Fruit fly (Drosophila melanogaster): Measurements from ENCODE around the gene cmpy.
A peak's percentile ranks its signal among the peaks of the same experiment; 100 is the strongest.

Gene cmpy

DNA sequence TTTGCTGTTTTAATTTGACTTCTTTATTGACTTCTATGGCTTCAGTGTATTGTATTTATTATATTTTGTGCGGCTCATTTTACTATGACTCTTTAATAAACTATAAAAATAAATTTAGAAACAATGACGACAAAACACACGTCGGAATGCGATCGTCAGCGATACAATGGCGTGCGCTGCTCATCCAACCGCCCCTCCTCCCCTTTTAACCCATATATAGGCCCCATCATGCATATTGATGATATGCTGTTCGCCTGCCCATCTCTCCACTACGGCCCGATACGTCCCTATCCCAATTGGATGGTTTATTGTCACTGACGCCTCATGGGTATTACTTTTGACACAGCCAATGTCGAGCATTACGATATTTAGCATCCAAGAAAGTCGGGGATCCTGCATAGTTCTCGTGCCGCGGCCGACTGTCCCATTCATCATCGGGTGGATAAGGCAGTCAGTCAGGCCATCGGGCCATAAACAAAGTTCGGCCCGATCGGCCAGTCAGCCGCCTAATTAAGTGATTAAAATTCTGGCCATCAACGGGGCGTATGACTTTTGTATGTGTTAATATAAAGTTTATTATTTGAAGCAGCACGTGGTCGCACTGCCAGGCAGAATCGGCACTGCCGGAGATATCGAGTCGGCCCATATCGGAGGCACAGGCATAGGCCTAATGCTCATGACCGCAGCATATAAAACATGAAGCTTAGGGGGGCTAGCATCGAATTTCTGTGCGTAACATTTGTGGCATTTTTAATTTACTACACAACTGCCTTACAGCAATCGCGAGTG lies 27.9 kb downstream of the cmpy start (continued):
- TF ChIP-seq bsh (GFP tag; optimal IDR thresholded peaks at IDR 0.05) (no peak), Hand (GFP tag; optimal IDR thresholded peaks at IDR 0.05) (no peak), Ets65A (GFP tag) (peak; percentile 33), Side (GFP tag; optimal IDR thresholded peaks at IDR 0.05) (no peak), pnt (GFP tag; optimal IDR thresholded peaks at IDR 0.05) (no peak)

DNA sequence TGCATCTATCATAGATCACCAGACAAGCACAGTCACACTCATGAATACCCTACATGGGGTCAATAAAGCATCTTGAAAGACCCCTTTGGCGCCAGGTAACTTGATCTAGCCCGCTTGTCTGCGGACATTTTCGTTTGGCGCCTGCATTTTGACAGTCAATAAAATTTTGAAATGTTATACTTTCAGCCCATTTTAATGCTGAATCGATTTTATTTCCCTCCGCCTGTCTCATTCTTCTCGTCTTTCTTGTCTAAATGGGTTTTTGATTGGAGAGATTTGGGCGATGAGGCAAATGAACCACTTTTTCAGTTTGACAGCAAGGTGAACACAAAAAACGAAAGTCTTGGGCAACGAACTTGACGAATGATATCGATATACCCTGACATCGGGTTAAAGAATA lies 28.9 kb downstream of the cmpy start:
- peak; percentile 78 for TF ChIP-seq Blimp-1 (GFP tag; optimal IDR thresholded peaks at IDR 0.05)
- peak; percentile 50 for TF ChIP-seq abd-A (tag; optimal IDR thresholded peaks at IDR 0.05)
- no peak for TF ChIP-seq YL-1 (GFP tag; optimal IDR thresholded peaks at IDR 0.05)
- TF ChIP-seq kni (GFP tag; optimal IDR thresholded peaks at IDR 0.05): peak; percentile 95

DNA sequence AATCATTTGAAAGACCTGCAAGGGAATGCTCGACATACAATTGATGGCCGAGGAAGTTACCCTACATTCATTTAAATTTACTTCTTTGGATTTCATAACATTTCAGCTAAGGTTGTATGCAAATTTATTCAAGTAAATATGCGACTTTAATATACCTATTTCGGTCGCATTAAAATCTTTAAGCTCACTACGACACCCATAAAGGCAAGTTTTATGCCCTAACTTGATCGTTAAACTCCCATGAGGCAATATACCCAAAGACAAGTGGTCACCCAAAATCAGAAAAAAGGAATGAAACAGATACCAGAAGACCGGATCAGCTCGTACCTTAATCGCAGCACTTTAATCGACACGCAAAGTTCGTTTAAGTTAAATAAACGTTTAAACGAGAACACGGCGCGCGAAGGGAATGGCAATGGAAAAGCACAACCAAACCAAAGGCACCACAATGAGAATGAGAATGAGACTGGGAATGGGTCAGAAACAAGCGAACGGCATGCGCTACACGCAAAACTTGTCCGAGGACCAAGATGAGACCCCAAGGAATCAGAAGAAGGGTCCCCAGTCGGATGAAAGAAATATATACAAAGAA lies 30.7 kb downstream of the cmpy start:
- TF ChIP-seq nom (GFP tag; optimal IDR thresholded peaks at IDR 0.05) (peak; percentile 5), CG13296 (GFP tag; optimal IDR thresholded peaks at IDR 0.05) (no peak)

DNA sequence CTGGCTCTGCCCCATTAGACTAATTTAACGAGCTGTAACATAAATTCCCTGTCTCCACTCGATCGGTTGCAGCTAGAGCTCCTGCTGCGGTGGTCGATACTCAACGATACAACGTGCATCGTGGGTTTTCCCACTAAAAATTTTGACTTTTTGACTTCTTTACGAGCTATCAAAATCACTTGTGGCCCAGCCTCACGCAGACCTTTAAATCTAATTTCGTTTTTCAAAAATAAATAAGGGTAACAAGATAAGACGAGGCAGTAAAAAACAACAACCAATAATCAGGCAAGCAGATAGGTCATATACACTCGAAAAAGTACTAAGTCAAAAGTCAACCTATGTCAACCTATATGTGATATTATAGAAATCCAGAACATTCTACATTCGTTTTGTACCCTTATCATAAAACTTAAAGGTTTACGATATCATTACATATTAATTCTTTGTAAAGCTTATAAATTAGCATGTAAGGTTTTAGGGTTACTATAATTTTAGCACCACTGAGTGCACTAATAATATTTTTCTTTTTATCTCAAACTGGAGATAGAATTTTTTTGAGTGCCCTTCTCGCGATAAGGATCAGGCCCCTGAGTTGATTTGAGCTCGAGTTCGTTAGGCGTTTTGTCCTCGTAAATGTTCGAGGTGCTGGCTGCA lies 31.7 kb downstream of the cmpy start:
- no peak for TF ChIP-seq scrt (GFP tag; optimal IDR thresholded peaks at IDR 0.05)
- TF ChIP-seq CG1603 (tag; optimal IDR thresholded peaks at IDR 0.05): no peak
- TF ChIP-seq CG11560 (tag; IDR thresholded peaks at IDR 0.05): no peak
- no peak for TF ChIP-seq CG10366 (GFP tag; IDR thresholded peaks at IDR 0.05)
- no peak for TF ChIP-seq usp (GFP tag; optimal IDR thresholded peaks at IDR 0.05)
- no peak for TF ChIP-seq sr (GFP tag; IDR thresholded peaks at IDR 0.05)
- TF ChIP-seq kni (GFP tag; optimal IDR thresholded peaks at IDR 0.05): peak; percentile 83
- TF ChIP-seq exex (tag; optimal IDR thresholded peaks at IDR 0.05): no peak
- TF ChIP-seq phol (tag; optimal IDR thresholded peaks at IDR 0.05): peak; percentile 21
- TF ChIP-seq Elba2 (GFP tag; optimal IDR thresholded peaks at IDR 0.05): no peak
- TF ChIP-seq tll (GFP tag; optimal IDR thresholded peaks at IDR 0.05): peak in 1 of 2 experiments; percentile 62
- no peak for TF ChIP-seq Gsc (GFP tag; IDR thresholded peaks at IDR 0.05)
- TF ChIP-seq Neu2 (GFP tag; optimal IDR thresholded peaks at IDR 0.05; ENCODE audit: borderline replicate concordance): no peak
- TF ChIP-seq CG17829 (tag; optimal IDR thresholded peaks at IDR 0.05): peak; percentile 45
- TF ChIP-seq bowl (GFP tag; IDR thresholded peaks at IDR 0.05): no peak
- TF ChIP-seq Ets65A (GFP tag): no peak
- no peak for TF ChIP-seq CG6272 (GFP tag; IDR thresholded peaks at IDR 0.05)
- TF ChIP-seq gem (tag; optimal IDR thresholded peaks at IDR 0.05): peak; percentile 45
- TF ChIP-seq HLHmδ (GFP tag; optimal IDR thresholded peaks at IDR 0.05): no peak
- TF ChIP-seq dmrt11E (tag; optimal IDR thresholded peaks at IDR 0.05): peak; percentile 77
- TF ChIP-seq CG17361 (GFP tag; IDR thresholded peaks at IDR 0.05): 0 out of 3 replicates have a peak, but pooled peaks have one; percentile 35
- TF ChIP-seq nom (GFP tag; optimal IDR thresholded peaks at IDR 0.05): no peak
- TF ChIP-seq CG12769 (tag; optimal IDR thresholded peaks at IDR 0.05): no peak
- TF ChIP-seq Atf6 (GFP tag; IDR thresholded peaks at IDR 0.05): no peak
- peak; percentile 64 for TF ChIP-seq CG2712 (tag; optimal IDR thresholded peaks at IDR 0.05)
- TF ChIP-seq slou (GFP tag; optimal IDR thresholded peaks at IDR 0.05): no peak
- TF ChIP-seq pros (GFP tag; optimal IDR thresholded peaks at IDR 0.05): no peak
- TF ChIP-seq Mad (GFP tag; optimal IDR thresholded peaks at IDR 0.05): no peak
- no peak for TF ChIP-seq CG7745 (tag; optimal IDR thresholded peaks at IDR 0.05)
- no peak for TF ChIP-seq CTCF (GFP tag; optimal IDR thresholded peaks at IDR 0.05)
- TF ChIP-seq CG10543 (GFP tag; optimal IDR thresholded peaks at IDR 0.05): no peak
- TF ChIP-seq CG31441 (GFP tag; IDR thresholded peaks at IDR 0.05): 0 out of 2 replicates have a peak, but pooled peaks have one; percentile 9
- peak; percentile 30 for TF ChIP-seq zen (tag; optimal IDR thresholded peaks at IDR 0.05)
- TF ChIP-seq Hmx (GFP tag; optimal IDR thresholded peaks at IDR 0.05): no peak

Data from whole organism, embryonic.